Worm (Caenorhabditis elegans) whole organism, mixed stage, embryonic: ENCODE results near the gene klp-12.

Experiments
- ces-1 ChIP-seq: fragments of 150-350 bp; optimal IDR thresholded peaks from 2 replicates; lab custom pipeline; 2014; ENCODE audit warnings: missing biosample characterization, missing genetic modification reagents, missing genetic modification characterization
- cnd-1 ChIP-seq: fragments of 200-800 bp; sonication (Bioruptor generic); optimal IDR thresholded peaks from 2 replicates; lab custom pipeline; 2018; ENCODE audit warnings: mild to moderate bottlenecking, missing genetic modification characterization, missing compliant biosample characterization
- mab-5 ChIP-seq: fragments of 150-350 bp; optimal IDR thresholded peaks from 2 replicates; lab custom pipeline; 2014; ENCODE audit warnings: missing biosample characterization, missing genetic modification characterization
- mls-2 ChIP-seq: sonication (generic microtip); optimal IDR thresholded peaks from 2 replicates; lab custom pipeline; 2016; ENCODE audit warnings: mild to moderate bottlenecking, missing genetic modification characterization, moderate library complexity, missing compliant biosample characterization
- unc-120 ChIP-seq: sonication (generic microtip); optimal IDR thresholded peaks from 2 replicates; lab custom pipeline; 2017; ENCODE audit warnings: missing genetic modification characterization, missing compliant biosample characterization; ENCODE audit not compliant: poor library complexity, severe bottlenecking
- ztf-11 ChIP-seq: fragments of 150-350 bp; optimal IDR thresholded peaks from 2 replicates; lab custom pipeline; 2014; ENCODE audit warnings: missing biosample characterization, missing genetic modification characterization

DNA sequence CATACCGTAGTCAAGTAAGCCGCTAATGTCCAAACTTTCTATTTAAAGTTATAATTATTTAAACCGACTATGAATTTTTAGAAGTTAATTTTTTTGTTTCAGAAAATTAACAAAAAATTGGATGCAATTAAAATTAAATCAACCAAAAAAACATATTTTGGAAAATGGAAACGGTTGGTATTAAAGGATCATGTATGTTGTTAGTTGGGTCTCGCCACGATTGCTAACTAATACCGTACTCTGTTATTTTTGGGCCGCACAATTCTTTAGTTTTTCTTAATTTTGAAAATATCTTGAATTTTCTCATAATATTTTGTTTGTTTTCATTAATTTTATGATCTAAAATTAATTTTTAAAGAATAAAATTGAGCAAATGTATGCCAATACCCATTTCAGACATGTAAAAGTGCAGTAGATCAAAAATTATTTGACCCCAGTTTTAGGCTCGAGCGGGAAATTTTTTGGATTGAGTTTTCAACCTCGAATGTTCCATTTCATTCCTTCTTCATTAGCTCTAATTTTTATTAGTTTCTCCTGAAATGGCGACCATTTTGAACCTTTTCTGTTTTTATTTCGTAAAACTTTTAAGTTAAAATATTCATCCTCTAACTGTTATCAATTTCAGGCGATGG lies 12.8 kb upstream of the klp-12 start, which contains the start of gene cbd-1:
- TF ChIP-seq cnd-1 (tag; lab: Kevin White, UChicago) (no peak), unc-120 (tag; lab: Kevin White, UChicago) (no peak), ztf-11 (tag; lab: Kevin White, UChicago) (no peak), mab-5 (tag; lab: Kevin White, UChicago) (no peak), ces-1 (no peak), mls-2 (tag; lab: Kevin White, UChicago) (no peak)
